Worm (Caenorhabditis elegans): ENCODE data around the gene ZK1055.7.

DNA sequence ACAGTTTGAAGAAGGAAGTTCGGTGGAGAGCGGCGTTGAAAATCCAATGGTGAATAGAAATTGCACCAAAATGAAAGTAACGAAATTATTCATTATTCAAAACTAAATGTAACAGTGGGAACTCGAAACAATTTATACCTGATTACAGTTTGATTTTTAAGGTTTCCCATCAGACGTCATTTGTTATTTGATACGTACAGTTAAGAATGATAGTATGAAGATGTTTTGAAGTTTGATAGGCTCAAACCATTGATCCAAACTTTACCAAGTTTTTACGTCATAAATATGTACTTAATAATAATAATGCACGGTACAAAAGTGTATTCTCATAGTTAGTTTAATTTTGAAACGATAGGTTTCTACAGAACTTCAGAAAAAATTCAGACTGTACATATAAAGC is 47.1 kb downstream of the ZK1055.7 start, which contains the start of gene spp-20:
- TF ChIP-seq nhr-11 (tag; optimal IDR thresholded peaks at IDR 0.05) = no peak
- no peak for TF ChIP-seq lin-39 (tag; optimal IDR thresholded peaks at IDR 0.05)
- no peak for TF ChIP-seq nhr-76 (tag; optimal IDR thresholded peaks at IDR 0.05)
- no peak for TF ChIP-seq elt-3 (tag; optimal IDR thresholded peaks at IDR 0.05)
- no peak for TF ChIP-seq fos-1 (tag; optimal IDR thresholded peaks at IDR 0.05)
- no peak for TF ChIP-seq ztf-4 (tag; optimal IDR thresholded peaks at IDR 0.05)
- no peak for TF ChIP-seq pha-4 (tag; optimal IDR thresholded peaks at IDR 0.05)
- no peak for TF ChIP-seq nhr-12 (tag; optimal IDR thresholded peaks at IDR 0.05)
- no peak for TF ChIP-seq mdl-1 (tag; optimal IDR thresholded peaks at IDR 0.05)
- TF ChIP-seq nhr-77 (tag; optimal IDR thresholded peaks at IDR 0.05) = no peak
- TF ChIP-seq ama-1 (optimal IDR thresholded peaks at IDR 0.05) = no peak
- TF ChIP-seq lin-15B (tag; optimal IDR thresholded peaks at IDR 0.05) = no peak
- no peak for TF ChIP-seq pqm-1 (tag; optimal IDR thresholded peaks at IDR 0.05)
- TF ChIP-seq zag-1 (tag; optimal IDR thresholded peaks at IDR 0.05) = no peak

Data from whole organism, L3 larva.